Fruit fly (Drosophila melanogaster) whole organism: ENCODE results near the gene laf.

Source experiments
- Dll ChIP-seq: fragments of >200 bp; optimal IDR thresholded peaks from 2 replicates; lab custom pipeline; 2017
- pan ChIP-seq: fragments of >200 bp; optimal IDR thresholded peaks from 2 replicates; lab custom pipeline; 2017
- psq ChIP-seq: fragments of >200 bp; optimal IDR thresholded peaks from 2 replicates; lab custom pipeline; 2017
- usp ChIP-seq: fragments of >200 bp; optimal IDR thresholded peaks from 2 replicates; lab custom pipeline; 2017; ENCODE audit warnings: missing biosample characterization, missing genetic modification characterization, mixed read lengths

DNA sequence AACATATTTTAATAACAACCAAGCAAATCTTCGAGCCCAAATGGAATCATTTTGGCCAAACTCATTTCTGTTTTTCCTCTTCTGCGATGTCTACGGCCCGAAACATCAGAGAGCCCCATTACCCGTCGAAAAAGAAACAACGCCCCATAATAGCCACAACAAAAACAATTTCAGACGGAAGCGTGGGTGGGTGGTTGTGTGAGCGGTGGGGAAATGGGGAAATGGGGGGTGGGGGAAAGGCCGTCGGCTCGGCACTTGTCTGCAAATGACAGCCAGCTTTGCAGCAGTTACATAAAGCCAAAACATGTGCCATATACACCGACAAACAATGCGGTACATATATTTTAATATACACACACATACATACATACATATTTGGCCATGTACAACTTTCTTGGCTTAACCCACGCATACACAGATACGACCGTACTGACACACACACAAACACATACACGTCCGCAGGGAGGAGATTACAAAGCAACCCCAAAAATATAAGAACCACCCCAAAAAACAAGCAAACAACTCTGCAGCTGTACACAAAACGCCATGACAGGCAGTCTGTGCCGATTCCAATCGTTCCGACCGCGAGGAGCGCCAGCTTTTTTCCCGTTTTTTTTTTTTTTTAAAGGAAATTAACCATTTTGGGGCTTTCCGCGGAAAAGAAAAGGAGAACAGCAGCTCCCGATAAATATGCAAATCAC lies 13.3 kb downstream of the laf start:
- no peak for TF ChIP-seq psq (lab: Kevin White, UChicago)
- TF ChIP-seq pan (lab: Kevin White, UChicago): no peak
- no peak for TF ChIP-seq usp (GFP tag; lab: Kevin White, UChicago)
- TF ChIP-seq Dll (lab: Kevin White, UChicago): no peak
